Worm (Caenorhabditis elegans) whole organism, L1 larva: ENCODE measurements around the gene C49F5.6.

ENCODE experiments used
- ceh-82 ChIP-seq, 3 experiments: fragments of 150-350 bp in 1 of 3; sonication (generic microtip) in 2 of 3; optimal IDR thresholded peaks; 2 replicates each; lab custom pipeline; 2014 to 2017; ENCODE audit warnings: missing biosample characterization in 3 of 3, missing genetic modification characterization in 3 of 3
- ceh-88 ChIP-seq: fragments of 200-800 bp; sonication (Bioruptor generic); IDR thresholded peaks from 2 replicates; pipeline ENCODE4 v1.3.6; 2022; ENCODE audit warnings: missing genetic modification characterization, missing compliant biosample characterization
- ces-1 ChIP-seq: fragments of 150-350 bp; optimal IDR thresholded peaks from 2 replicates; lab custom pipeline; 2014; ENCODE audit warnings: missing biosample characterization, missing genetic modification reagents, missing genetic modification characterization
- fkh-10 ChIP-seq: sonication (generic microtip); optimal IDR thresholded peaks from 2 replicates; lab custom pipeline; 2017; ENCODE audit warnings: missing biosample characterization, missing genetic modification reagents, missing genetic modification characterization
- jun-1 ChIP-seq: fragments of 150-350 bp; optimal IDR thresholded peaks from 2 replicates; lab custom pipeline; 2014; ENCODE audit warnings: missing biosample characterization, missing genetic modification reagents, missing genetic modification characterization
- lin-15B ChIP-seq: fragments of 150-350 bp; sonication (generic microtip); optimal IDR thresholded peaks from 3 replicates; lab custom pipeline; 2014; ENCODE audit warnings: missing biosample characterization, missing genetic modification characterization
- lin-35 ChIP-seq, 2 experiments: fragments of 150-350 bp; optimal IDR thresholded peaks; 2 replicates each; lab custom pipeline; 2014; ENCODE audit warnings: missing biosample characterization in 2 of 2, missing genetic modification characterization in 2 of 2, missing genetic modification reagents in 2 of 2
- pag-3 ChIP-seq: sonication (generic microtip); optimal IDR thresholded peaks from 2 replicates; lab custom pipeline; 2017; ENCODE audit warnings: missing genetic modification characterization, mild to moderate bottlenecking, missing compliant biosample characterization, antibody characterized with exemption, borderline replicate concordance; ENCODE audit not compliant: insufficient read depth
- pqm-1 ChIP-seq: sonication (generic microtip); optimal IDR thresholded peaks from 3 replicates; lab custom pipeline; 2017; ENCODE audit warnings: missing biosample characterization, missing genetic modification characterization
- snu-23 ChIP-seq: sonication (generic microtip); optimal IDR thresholded peaks from 2 replicates; lab custom pipeline; 2016; ENCODE audit warnings: missing genetic modification characterization, missing compliant biosample characterization
- tlp-1 ChIP-seq: fragments of 150-350 bp; optimal IDR thresholded peaks from 2 replicates; lab custom pipeline; 2014; ENCODE audit warnings: missing biosample characterization, missing genetic modification characterization
- xbp-1 ChIP-seq: sonication (generic microtip); optimal IDR thresholded peaks from 2 replicates; lab custom pipeline; 2016; ENCODE audit warnings: missing genetic modification characterization, missing compliant biosample characterization

DNA sequence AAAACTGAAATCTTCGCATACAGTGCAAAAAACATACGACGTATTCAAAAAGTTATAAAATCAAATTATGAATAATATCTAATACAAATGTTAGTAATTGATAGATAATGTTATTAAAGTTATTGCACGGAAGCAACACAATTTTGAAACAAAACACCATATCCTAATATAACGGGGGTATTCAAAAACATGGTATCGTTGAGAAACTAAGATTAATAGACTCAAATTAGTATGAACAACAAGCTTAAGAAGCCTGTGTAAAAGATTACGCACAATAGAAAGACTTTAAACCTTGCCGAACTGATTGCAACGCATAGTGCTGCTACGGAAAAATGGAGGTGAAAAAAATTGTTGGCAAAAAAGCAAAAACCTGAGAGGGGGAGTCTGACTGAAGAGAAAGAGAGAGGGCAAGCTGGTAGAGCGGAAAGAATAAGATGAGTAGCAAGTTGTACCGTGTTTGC is 17.4 kb downstream of the C49F5.6 start, which contains the start of gene sma-5:
- no peak for TF ChIP-seq pqm-1 (tag; lab: Kevin White, UChicago)
- TF ChIP-seq lin-15B (tag; lab: Kevin White, UChicago): no peak
- no peak for TF ChIP-seq lin-35 (GFP tag; optimal IDR thresholded peaks at IDR 0.05; lab: Kevin White, UChicago)
- no peak for TF ChIP-seq jun-1 (tag; lab: Kevin White, UChicago)
- TF ChIP-seq ceh-88 (GFP tag; lab: Robert Waterston, UW): no peak
- TF ChIP-seq pag-3: no peak
- TF ChIP-seq ces-1: no peak
- TF ChIP-seq tlp-1 (tag; lab: Kevin White, UChicago): no peak
- TF ChIP-seq snu-23 (GFP tag; lab: Kevin White, UChicago): no peak
- no peak for TF ChIP-seq ceh-82 (tag; optimal IDR thresholded peaks at IDR 0.05; lab: Kevin White, UChicago)
- TF ChIP-seq fkh-10 (GFP tag; lab: Kevin White, UChicago): no peak
- TF ChIP-seq xbp-1 (tag; lab: Kevin White, UChicago): no peak
